Fruit fly (Drosophila melanogaster) whole organism, embryonic: ENCODE data around the gene CG16734.
A peak's percentile ranks its signal among the peaks of the same experiment; 100 is the strongest.

ENCODE experiments used
- BtbVII ChIP-seq: fragments of 200-800 bp; sonication (Bioruptor generic); optimal IDR thresholded peaks from 3 replicates; lab custom pipeline; 2017; ENCODE audit warnings: missing biosample characterization, mild to moderate bottlenecking, missing genetic modification characterization
- CG11247 ChIP-seq: fragments of 200-800 bp; sonication (Bioruptor generic); IDR thresholded peaks from 2 replicates; pipeline ENCODE4 v1.3.6; 2022; ENCODE audit warnings: missing biosample characterization, missing genetic modification characterization
- CG11560 ChIP-seq: fragments of 200-800 bp; sonication (Bioruptor generic); IDR thresholded peaks from 3 replicates; pipeline ENCODE4 v1.3.6; 2022; ENCODE audit warnings: missing biosample characterization, missing genetic modification characterization
- CG12104 ChIP-seq: fragments of 200-800 bp; sonication (Bioruptor generic); optimal IDR thresholded peaks from 3 replicates; lab custom pipeline; 2016; ENCODE audit warnings: missing biosample characterization, missing genetic modification characterization
- CG1233 ChIP-seq: fragments of 200-800 bp; sonication (Bioruptor generic); optimal IDR thresholded peaks from 4 replicates; lab custom pipeline; 2018; ENCODE audit warnings: missing biosample characterization, mild to moderate bottlenecking, missing genetic modification characterization
- CG13123 ChIP-seq: fragments of 200-800 bp; sonication (Bioruptor generic); optimal IDR thresholded peaks from 2 replicates; lab custom pipeline; 2016; ENCODE audit warnings: missing biosample characterization, missing genetic modification characterization
- CG14441 ChIP-seq: fragments of 200-800 bp; sonication (Bioruptor generic); IDR thresholded peaks from 2 replicates; pipeline ENCODE4 v1.3.6; 2022; ENCODE audit warnings: missing biosample characterization, missing genetic modification characterization
- CG15269 ChIP-seq: fragments of 200-800 bp; sonication (Bioruptor generic); optimal IDR thresholded peaks from 2 replicates; lab custom pipeline; 2018; ENCODE audit warnings: missing biosample characterization, mild to moderate bottlenecking, missing genetic modification characterization, moderate library complexity
- CG17186 ChIP-seq: fragments of 200-800 bp; sonication (Bioruptor generic); optimal IDR thresholded peaks from 3 replicates; lab custom pipeline; 2017; ENCODE audit warnings: missing biosample characterization, missing genetic modification reagents, missing genetic modification characterization
- CG17361 ChIP-seq: fragments of 200-800 bp; sonication (Bioruptor generic); IDR thresholded peaks from 3 replicates; pipeline ENCODE4 v1.3.6; 2022; ENCODE audit warnings: missing biosample characterization, missing genetic modification characterization
- CG1792 ChIP-seq: fragments of 200-800 bp; sonication (Bioruptor generic); optimal IDR thresholded peaks from 2 replicates; lab custom pipeline; 2016; ENCODE audit warnings: missing biosample characterization, missing genetic modification characterization
- CG2199 ChIP-seq: fragments of 200-800 bp; sonication (Bioruptor generic); IDR thresholded peaks from 3 replicates; pipeline ENCODE4 v1.3.6; 2022; ENCODE audit warnings: missing biosample characterization, missing genetic modification characterization
- CG2875 ChIP-seq: fragments of 200-800 bp; sonication (Bioruptor generic); optimal IDR thresholded peaks from 2 replicates; lab custom pipeline; 2017; ENCODE audit warnings: missing biosample characterization, mild to moderate bottlenecking, missing genetic modification characterization, missing genetic modification reagents
- CG30403 ChIP-seq: fragments of 200-800 bp; sonication (Bioruptor generic); optimal IDR thresholded peaks from 3 replicates; lab custom pipeline; 2016; ENCODE audit warnings: missing biosample characterization, missing genetic modification characterization
- CG32532 ChIP-seq: fragments of 200-800 bp; sonication (Bioruptor generic); IDR thresholded peaks from 2 replicates; pipeline ENCODE4 v1.3.6; 2022; ENCODE audit warnings: missing biosample characterization, missing genetic modification characterization
- CG3281 ChIP-seq: fragments of 200-800 bp; sonication (Bioruptor generic); optimal IDR thresholded peaks from 3 replicates; lab custom pipeline; 2017; ENCODE audit warnings: missing biosample characterization, mild to moderate bottlenecking, missing genetic modification characterization
- CG6689 ChIP-seq: fragments of 200-800 bp; sonication (Bioruptor generic); IDR thresholded peaks from 2 replicates; pipeline ENCODE4 v1.3.6; 2022; ENCODE audit warnings: missing biosample characterization, missing genetic modification characterization
- CG6854 ChIP-seq: fragments of 200-800 bp; sonication (Bioruptor generic); optimal IDR thresholded peaks from 3 replicates; lab custom pipeline; 2017; ENCODE audit warnings: missing biosample characterization, mild to moderate bottlenecking, missing genetic modification characterization
- CoRest ChIP-seq: fragments of 200-800 bp; sonication (Bioruptor generic); optimal IDR thresholded peaks from 3 replicates; lab custom pipeline; 2018; ENCODE audit warnings: missing biosample characterization, mild to moderate bottlenecking, missing genetic modification characterization, moderate library complexity
- Fer1 ChIP-seq: fragments of 200-800 bp; sonication (Bioruptor generic); optimal IDR thresholded peaks from 2 replicates; lab custom pipeline; 2017; ENCODE audit warnings: missing biosample characterization, mild to moderate bottlenecking, missing genetic modification characterization
- Gsc ChIP-seq: fragments of 200-800 bp; sonication (Bioruptor generic); IDR thresholded peaks from 2 replicates; pipeline ENCODE4 v1.3.6; 2022; ENCODE audit warnings: missing biosample characterization, missing genetic modification characterization
- Hr51 ChIP-seq, 2 experiments: fragments of 200-800 bp; sonication (Bioruptor generic); optimal IDR thresholded peaks; 2 replicates in 1 of 2; 3 replicates in 1 of 2; lab custom pipeline; 2016 to 2018; ENCODE audit warnings: missing biosample characterization in 2 of 2, missing genetic modification characterization in 2 of 2, mild to moderate bottlenecking in 1 of 2, moderate library complexity in 1 of 2
- Lhr ChIP-seq: fragments of 200-800 bp; sonication (Bioruptor generic); optimal IDR thresholded peaks from 3 replicates; lab custom pipeline; 2017; ENCODE audit warnings: mild to moderate bottlenecking, missing biosample characterization, missing genetic modification reagents, missing genetic modification characterization
- NK7.1 ChIP-seq: fragments of 200-800 bp; sonication (Bioruptor generic); optimal IDR thresholded peaks from 3 replicates; lab custom pipeline; 2016; ENCODE audit warnings: missing biosample characterization, missing genetic modification characterization
- Sox100B ChIP-seq: fragments of 200-800 bp; sonication (Bioruptor generic); optimal IDR thresholded peaks from 3 replicates; lab custom pipeline; 2018; ENCODE audit warnings: missing biosample characterization, mild to moderate bottlenecking, missing genetic modification characterization
- Vsx1 ChIP-seq: fragments of 200-800 bp; sonication (Bioruptor generic); optimal IDR thresholded peaks from 2 replicates; lab custom pipeline; 2017; ENCODE audit warnings: missing biosample characterization, mild to moderate bottlenecking, missing genetic modification characterization, missing genetic modification reagents
- ac ChIP-seq: fragments of 200-800 bp; sonication (Bioruptor generic); optimal IDR thresholded peaks from 3 replicates; lab custom pipeline; 2017; ENCODE audit warnings: missing biosample characterization, mild to moderate bottlenecking, missing genetic modification characterization
- aop ChIP-seq: fragments of 200-800 bp; sonication (Bioruptor generic); IDR thresholded peaks from 2 replicates; pipeline ENCODE4 v1.3.6; 2022; ENCODE audit warnings: missing biosample characterization, missing genetic modification characterization
- ato ChIP-seq: fragments of 200-800 bp; sonication (Bioruptor generic); IDR thresholded peaks from 2 replicates; pipeline ENCODE4 v1.3.6; 2022; ENCODE audit warnings: missing biosample characterization, missing genetic modification characterization; ENCODE audit not compliant: partially characterized antibody
- bsh ChIP-seq, 2 experiments: fragments of 200-800 bp; sonication (Bioruptor generic); optimal IDR thresholded peaks; 2 replicates each; lab custom pipeline; 2017 to 2018; ENCODE audit warnings: mild to moderate bottlenecking in 2 of 2, missing biosample characterization in 2 of 2, missing genetic modification characterization in 2 of 2, moderate library complexity in 1 of 2
- cg ChIP-seq: fragments of 200-800 bp; sonication (Bioruptor generic); optimal IDR thresholded peaks from 3 replicates; lab custom pipeline; 2019; ENCODE audit warnings: missing biosample characterization, mild to moderate bottlenecking, missing genetic modification characterization, moderate library complexity
- corto ChIP-seq: fragments of 200-800 bp; sonication (Bioruptor generic); optimal IDR thresholded peaks from 2 replicates; lab custom pipeline; 2016; ENCODE audit warnings: missing biosample characterization, mild to moderate bottlenecking, missing genetic modification characterization, moderate library complexity
- fd64A ChIP-seq: fragments of 200-800 bp; sonication (Bioruptor generic); optimal IDR thresholded peaks from 3 replicates; lab custom pipeline; 2018; ENCODE audit warnings: missing biosample characterization, mild to moderate bottlenecking, missing genetic modification characterization
- fd96Cb ChIP-seq: fragments of 200-800 bp; sonication (Bioruptor generic); optimal IDR thresholded peaks from 2 replicates; lab custom pipeline; 2018; ENCODE audit warnings: missing biosample characterization, mild to moderate bottlenecking, missing genetic modification characterization, moderate library complexity
- insv ChIP-seq, 2 experiments: fragments of 200-800 bp; sonication (Bioruptor generic); optimal IDR thresholded peaks; 3 replicates each; lab custom pipeline; 2016 to 2018; ENCODE audit warnings: missing biosample characterization in 2 of 2, missing genetic modification characterization in 2 of 2
- lab ChIP-seq: fragments of 200-800 bp; sonication (Bioruptor generic); optimal IDR thresholded peaks from 3 replicates; lab custom pipeline; 2017; ENCODE audit warnings: missing biosample characterization, missing genetic modification characterization, mild to moderate bottlenecking, moderate library complexity, missing genetic modification reagents
- otp ChIP-seq: fragments of 200-800 bp; sonication (Bioruptor generic); IDR thresholded peaks from 3 replicates; pipeline ENCODE4, ENCODE4 v1.3.6; 2022; ENCODE audit warnings: missing biosample characterization, missing genetic modification characterization
- peb ChIP-seq: fragments of 200-800 bp; sonication (Bioruptor generic); IDR thresholded peaks from 2 replicates; pipeline ENCODE4 v1.3.6; 2022; ENCODE audit warnings: missing biosample characterization, missing genetic modification characterization
- pnt ChIP-seq: fragments of 200-800 bp; sonication (Bioruptor generic); optimal IDR thresholded peaks from 3 replicates; lab custom pipeline; 2016; ENCODE audit warnings: missing biosample characterization, missing genetic modification characterization
- schlank ChIP-seq: fragments of 200-800 bp; sonication (Bioruptor generic); optimal IDR thresholded peaks from 2 replicates; lab custom pipeline; 2018; ENCODE audit warnings: missing biosample characterization, mild to moderate bottlenecking, missing genetic modification characterization
- sd ChIP-seq: fragments of 200-800 bp; sonication (Bioruptor generic); optimal IDR thresholded peaks from 3 replicates; lab custom pipeline; 2018; ENCODE audit warnings: missing biosample characterization, mild to moderate bottlenecking, missing genetic modification characterization, moderate library complexity
- sima ChIP-seq: fragments of 200-800 bp; sonication (Bioruptor generic); optimal IDR thresholded peaks from 2 replicates; lab custom pipeline; 2016; ENCODE audit warnings: missing biosample characterization, missing genetic modification characterization
- slbo ChIP-seq: fragments of 200-800 bp; sonication (Bioruptor generic); IDR thresholded peaks from 2 replicates; pipeline ENCODE4 v1.3.6; 2022; ENCODE audit warnings: missing biosample characterization, missing genetic modification characterization
- slp2 ChIP-seq: fragments of 200-800 bp; sonication (Bioruptor generic); optimal IDR thresholded peaks from 2 replicates; lab custom pipeline; 2016; ENCODE audit warnings: missing biosample characterization, missing genetic modification characterization
- stc ChIP-seq: fragments of 200-800 bp; sonication (Bioruptor generic); IDR thresholded peaks from 2 replicates; pipeline ENCODE4 v1.3.6; 2022; ENCODE audit warnings: missing biosample characterization, missing genetic modification characterization
- tin ChIP-seq: fragments of 200-800 bp; sonication (Bioruptor generic); optimal IDR thresholded peaks from 3 replicates; lab custom pipeline; 2016; ENCODE audit warnings: missing biosample characterization, missing genetic modification characterization
- tio ChIP-seq: fragments of 200-800 bp; sonication (Bioruptor generic); optimal IDR thresholded peaks from 2 replicates; lab custom pipeline; 2017; ENCODE audit warnings: missing biosample characterization, missing genetic modification characterization, inconsistent platforms
- trem ChIP-seq: fragments of 200-800 bp; optimal IDR thresholded peaks from 3 replicates; lab custom pipeline; 2019; ENCODE audit warnings: missing biosample characterization, mild to moderate bottlenecking, missing genetic modification characterization, moderate library complexity
- zen ChIP-seq: fragments of 200-800 bp; sonication (Bioruptor generic); optimal IDR thresholded peaks from 3 replicates; lab custom pipeline; 2018; ENCODE audit warnings: missing biosample characterization, mild to moderate bottlenecking, missing genetic modification characterization, moderate library complexity

Gene CG16734

dm6 chr3R:9260421-9260973 lies 5.6 kb downstream of the CG16734 start, which contains the start of gene ATP6AP2 (continued):
- TF ChIP-seq CG17186 (GFP tag; lab: Kevin White, UChicago) (no peak), CG1792 (GFP tag; lab: Kevin White, UChicago) (no peak), Fer1 (peak; percentile 18), tin (GFP tag; lab: Kevin White, UChicago) (peak; percentile 58), sd (no peak), Gsc (GFP tag; lab: Robert Waterston, UW) (no peak), NK7.1 (no peak), CG11560 (tag; lab: Robert Waterston, UW) (peak; percentile 98), Lhr (GFP tag; lab: Kevin White, UChicago) (peak; percentile 35), BtbVII (no peak), slp2 (no peak), CG13123 (peak; percentile 16), CG1233 (GFP tag; lab: Kevin White, UChicago) (peak; percentile 2), peb (GFP tag; lab: Robert Waterston, UW) (no peak), ato (GFP tag; lab: Robert Waterston, UW) (peak; percentile 39; the same call in 1 of the 2 replicates), Sox100B (GFP tag; lab: Kevin White, UChicago) (no peak), schlank (tag; lab: Kevin White, UChicago) (no peak), tio (no peak), Hr51 (GFP tag; optimal IDR thresholded peaks at IDR 0.05; lab: Kevin White, UChicago) (no peak), CG3281 (GFP tag; lab: Kevin White, UChicago) (peak; percentile 60), CG30403 (peak; percentile 71), CG2199 (GFP tag; lab: Robert Waterston, UW) (no peak), CG6689 (GFP tag; lab: Robert Waterston, UW) (0 out of 2 replicates have a peak, but pooled peaks have one; percentile 19), CG2875 (GFP tag; lab: Kevin White, UChicago) (peak; percentile 19), bsh (GFP tag; optimal IDR thresholded peaks at IDR 0.05; lab: Kevin White, UChicago) (peak in 1 of 2 experiments; percentile 54), CG14441 (no peak), lab (GFP tag; lab: Kevin White, UChicago) (no peak), pnt (GFP tag; lab: Kevin White, UChicago) (no peak), ac (GFP tag; lab: Kevin White, UChicago) (no peak), zen (tag; lab: Kevin White, UChicago) (peak; percentile 40), CoRest (tag; lab: Kevin White, UChicago) (peak; percentile 67), corto (GFP tag; lab: Kevin White, UChicago) (no peak), Vsx1 (GFP tag; lab: Kevin White, UChicago) (no peak), fd64A (GFP tag; lab: Kevin White, UChicago) (no peak), aop (GFP tag; lab: Robert Waterston, UW) (no peak), cg (GFP tag; lab: Kevin White, UChicago) (no peak), slbo (GFP tag; lab: Robert Waterston, UW) (peak; percentile 74), trem (peak; percentile 69), CG6854 (GFP tag; lab: Kevin White, UChicago) (no peak), otp (GFP tag; lab: Robert Waterston, UW) (no peak), fd96Cb (tag; lab: Kevin White, UChicago) (peak; percentile 6), insv (GFP tag; optimal IDR thresholded peaks at IDR 0.05; lab: Kevin White, UChicago) (peak in 1 of 2 experiments; percentile 46), stc (GFP tag; lab: Robert Waterston, UW) (no peak; the same call in 1 of the 2 replicates), CG17361 (GFP tag; lab: Robert Waterston, UW) (no peak; the same call in 1 of the 3 replicates), CG15269 (tag; lab: Kevin White, UChicago) (no peak), CG11247 (GFP tag; lab: Robert Waterston, UW) (peak; percentile 67), sima (no peak), CG32532 (GFP tag; lab: Robert Waterston, UW) (peak; percentile 66), CG12104 (GFP tag; lab: Kevin White, UChicago) (peak; percentile 36)
